Fruit fly (Drosophila melanogaster): ENCODE results near the gene tkv.

Gene tkv

DNA sequence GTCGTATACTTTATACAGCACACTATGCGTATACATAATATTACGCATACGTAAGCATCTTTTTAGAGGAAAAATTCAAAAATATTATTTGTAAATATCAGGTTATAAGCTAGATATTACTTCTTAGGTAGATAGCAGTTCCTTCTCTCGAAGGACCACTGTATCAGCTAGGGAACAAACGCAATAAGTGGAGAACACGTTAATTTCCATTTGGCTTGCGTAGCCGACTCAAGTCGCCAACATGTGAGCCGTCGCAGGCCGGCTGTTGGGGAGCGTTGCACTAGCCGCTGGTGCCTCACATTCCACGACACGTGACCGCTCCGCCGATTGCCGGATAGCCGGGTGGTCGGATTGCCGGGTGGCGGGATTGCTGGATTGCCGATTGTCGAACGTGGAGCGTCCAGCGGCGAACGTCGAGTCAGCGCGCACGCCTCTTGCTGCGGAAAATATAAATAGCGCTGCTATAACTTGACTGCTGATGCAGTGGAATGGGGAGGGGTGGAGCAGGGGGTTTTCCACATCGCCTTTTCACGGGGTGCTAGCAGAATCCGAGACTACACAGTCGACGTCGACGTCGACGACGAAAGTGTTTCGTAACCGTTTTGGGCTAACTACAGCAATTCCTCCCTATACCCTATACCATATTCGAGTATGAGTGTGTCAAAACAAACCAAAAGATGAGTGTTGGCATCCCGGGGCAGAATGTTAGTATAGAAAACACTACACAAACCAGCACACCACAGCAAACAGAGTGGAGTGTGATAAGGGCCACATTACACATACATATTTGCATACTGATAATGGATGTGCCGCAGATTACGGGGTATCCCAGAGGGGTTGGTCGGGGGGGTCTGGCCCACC lies 32.1 kb upstream of the tkv start (continued):
- TF ChIP-seq tgo (GFP tag; IDR thresholded peaks at IDR 0.05) (no peak), pzg (GFP tag; optimal IDR thresholded peaks at IDR 0.05) (no peak), CG31388 (GFP tag; optimal IDR thresholded peaks at IDR 0.05) (no peak), eve (GFP tag; optimal IDR thresholded peaks at IDR 0.05) (no peak), Poxn (GFP tag; IDR thresholded peaks at IDR 0.05) (no peak), CG32767 (GFP tag; IDR thresholded peaks at IDR 0.05) (no peak), ap (GFP tag; IDR thresholded peaks at IDR 0.05) (no peak), Nf-YB (GFP tag; optimal IDR thresholded peaks at IDR 0.05) (no peak), bigmax (GFP tag; optimal IDR thresholded peaks at IDR 0.05) (no peak), fu2 (GFP tag; optimal IDR thresholded peaks at IDR 0.05) (no peak), Ets65A (GFP tag) (no peak), CG15601 (tag; optimal IDR thresholded peaks at IDR 0.05) (peak; percentile 42), pho (GFP tag; optimal IDR thresholded peaks at IDR 0.05) (no peak), CG4328 (GFP tag; optimal IDR thresholded peaks at IDR 0.05) (no peak), CG7745 (tag; optimal IDR thresholded peaks at IDR 0.05) (no peak), CG15696 (tag; optimal IDR thresholded peaks at IDR 0.05) (no peak), HLHmδ (GFP tag; optimal IDR thresholded peaks at IDR 0.05) (peak; percentile 18), CG8359 (GFP tag; optimal IDR thresholded peaks at IDR 0.05; ENCODE audit: borderline replicate concordance) (peak; percentile 23), exex (tag; optimal IDR thresholded peaks at IDR 0.05) (no peak), Trl (optimal IDR thresholded peaks at IDR 0.05) (no peak), Trl (GFP tag; optimal IDR thresholded peaks at IDR 0.05) (no peak), CG4424 (GFP tag; optimal IDR thresholded peaks at IDR 0.05) (no peak), E2f2 (GFP tag; IDR thresholded peaks at IDR 0.05) (no peak), CG10959 (GFP tag; IDR thresholded peaks at IDR 0.05) (no peak), Jarid2 (GFP tag; optimal IDR thresholded peaks at IDR 0.05) (no peak), CG16779 (GFP tag; IDR thresholded peaks at IDR 0.05) (no peak), CG10462 (GFP tag; optimal IDR thresholded peaks at IDR 0.05) (no peak), psq (GFP tag; optimal IDR thresholded peaks at IDR 0.05) (no peak), CG6683 (GFP tag; optimal IDR thresholded peaks at IDR 0.05) (no peak), Rx (GFP tag; IDR thresholded peaks at IDR 0.05) (no peak), Lpt (GFP tag; optimal IDR thresholded peaks at IDR 0.05) (no peak), zen2 (GFP tag; IDR thresholded peaks at IDR 0.05; ENCODE audit: partially characterized antibody) (no peak), CG8281 (tag; optimal IDR thresholded peaks at IDR 0.05) (peak; percentile 97), CG18764 (GFP tag; optimal IDR thresholded peaks at IDR 0.05) (no peak), CG12391 (tag; optimal IDR thresholded peaks at IDR 0.05) (no peak), fd3F (GFP tag; optimal IDR thresholded peaks at IDR 0.05) (no peak), CG7928 (GFP tag; optimal IDR thresholded peaks at IDR 0.05) (no peak), CG11093 (GFP tag; IDR thresholded peaks at IDR 0.05) (no peak), CG32532 (GFP tag; IDR thresholded peaks at IDR 0.05) (no peak), sna (GFP tag; IDR thresholded peaks at IDR 0.05; ENCODE audit: partially characterized antibody) (no peak), sim (GFP tag; IDR thresholded peaks at IDR 0.05) (no peak), dm (GFP tag; optimal IDR thresholded peaks at IDR 0.05) (no peak), en (GFP tag; optimal IDR thresholded peaks at IDR 0.05) (no peak), org-1 (GFP tag; optimal IDR thresholded peaks at IDR 0.05) (no peak), prd (optimal IDR thresholded peaks at IDR 0.05) (no peak), prd (GFP tag; IDR thresholded peaks at IDR 0.05) (no peak; the same call in 2 of the 3 replicates), ewg (GFP tag; optimal IDR thresholded peaks at IDR 0.05) (no peak), CG10543 (GFP tag; optimal IDR thresholded peaks at IDR 0.05) (peak; percentile 47), CG11085 (GFP tag; IDR thresholded peaks at IDR 0.05) (no peak), CG7556 (GFP tag; optimal IDR thresholded peaks at IDR 0.05) (no peak), Chrac-16 (GFP tag; optimal IDR thresholded peaks at IDR 0.05) (no peak)
